Fruit fly (Drosophila melanogaster) whole organism, embryonic: ENCODE results near the gene alpha-Est3.

ENCODE experiments used
- Atf3 ChIP-seq: fragments of 200-800 bp; sonication (Bioruptor generic); optimal IDR thresholded peaks from 3 replicates; lab custom pipeline; 2016; ENCODE audit warnings: missing biosample characterization, missing genetic modification characterization
- B-H1 ChIP-seq: fragments of 200-800 bp; sonication (Bioruptor generic); IDR thresholded peaks from 3 replicates; pipeline ENCODE4 v1.3.6; 2022; ENCODE audit warnings: missing biosample characterization, missing genetic modification characterization
- Bdp1 ChIP-seq: fragments of 200-800 bp; sonication (Bioruptor generic); optimal IDR thresholded peaks from 3 replicates; lab custom pipeline; 2016; ENCODE audit warnings: missing biosample characterization, missing genetic modification characterization
- CG10565 ChIP-seq: fragments of 200-800 bp; sonication (Bioruptor generic); optimal IDR thresholded peaks from 3 replicates; lab custom pipeline; 2016; ENCODE audit warnings: missing biosample characterization, mild to moderate bottlenecking, missing genetic modification characterization
- CG12104 ChIP-seq: fragments of 200-800 bp; sonication (Bioruptor generic); optimal IDR thresholded peaks from 3 replicates; lab custom pipeline; 2016; ENCODE audit warnings: missing biosample characterization, missing genetic modification characterization
- CG12236 ChIP-seq: fragments of 200-800 bp; sonication (Bioruptor generic); optimal IDR thresholded peaks from 2 replicates; lab custom pipeline; 2016; ENCODE audit warnings: missing biosample characterization, missing genetic modification characterization
- CG1233 ChIP-seq: fragments of 200-800 bp; sonication (Bioruptor generic); optimal IDR thresholded peaks from 4 replicates; lab custom pipeline; 2018; ENCODE audit warnings: missing biosample characterization, mild to moderate bottlenecking, missing genetic modification characterization
- CG14014 ChIP-seq: fragments of 200-800 bp; sonication (Bioruptor generic); IDR thresholded peaks from 2 replicates; pipeline ENCODE4 v1.3.6; 2022; ENCODE audit warnings: missing biosample characterization, missing genetic modification characterization
- CG14050 ChIP-seq: fragments of 200-800 bp; sonication (Bioruptor generic); IDR thresholded peaks from 3 replicates; pipeline ENCODE4 v1.3.6; 2022; ENCODE audit warnings: missing biosample characterization, missing genetic modification characterization
- CG15696 ChIP-seq: fragments of 200-800 bp; sonication (Bioruptor generic); optimal IDR thresholded peaks from 2 replicates; lab custom pipeline; 2019; ENCODE audit warnings: missing biosample characterization, mild to moderate bottlenecking, missing genetic modification characterization, moderate library complexity
- CG17612 ChIP-seq: fragments of 200-800 bp; sonication (Bioruptor generic); IDR thresholded peaks from 2 replicates; pipeline ENCODE4 v1.3.6; 2022; ENCODE audit warnings: missing biosample characterization, missing genetic modification characterization
- CG18599 ChIP-seq: fragments of 200-800 bp; sonication (Bioruptor generic); optimal IDR thresholded peaks from 3 replicates; lab custom pipeline; 2017; ENCODE audit warnings: missing biosample characterization, missing genetic modification characterization, mild to moderate bottlenecking, moderate library complexity, missing genetic modification reagents
- CG2199 ChIP-seq: fragments of 200-800 bp; sonication (Bioruptor generic); IDR thresholded peaks from 3 replicates; pipeline ENCODE4 v1.3.6; 2022; ENCODE audit warnings: missing biosample characterization, missing genetic modification characterization
- CG2712 ChIP-seq: fragments of 200-800 bp; optimal IDR thresholded peaks from 3 replicates; lab custom pipeline; 2019; ENCODE audit warnings: missing biosample characterization, mild to moderate bottlenecking, missing genetic modification characterization, moderate library complexity
- CG31441 ChIP-seq: fragments of 200-800 bp; sonication (Bioruptor generic); IDR thresholded peaks from 2 replicates; pipeline ENCODE4 v1.3.6; 2022; ENCODE audit warnings: missing biosample characterization, missing genetic modification characterization
- CG32532 ChIP-seq: fragments of 200-800 bp; sonication (Bioruptor generic); IDR thresholded peaks from 2 replicates; pipeline ENCODE4 v1.3.6; 2022; ENCODE audit warnings: missing biosample characterization, missing genetic modification characterization
- CG34224 ChIP-seq: fragments of 200-800 bp; sonication (Bioruptor generic); IDR thresholded peaks from 3 replicates; pipeline ENCODE4 v1.3.6; 2022; ENCODE audit warnings: missing biosample characterization, missing genetic modification characterization; ENCODE audit not compliant: partially characterized antibody
- CG4360 ChIP-seq: fragments of 200-800 bp; sonication (Bioruptor generic); IDR thresholded peaks from 2 replicates; pipeline ENCODE4 v1.3.6; 2022; ENCODE audit warnings: missing biosample characterization, missing genetic modification characterization
- CG6175 ChIP-seq: fragments of 200-800 bp; sonication (Bioruptor generic); IDR thresholded peaks from 3 replicates; pipeline ENCODE4 v1.3.6; 2022; ENCODE audit warnings: missing biosample characterization, missing genetic modification characterization
- CG7987 ChIP-seq: fragments of 200-800 bp; sonication (Bioruptor generic); optimal IDR thresholded peaks from 2 replicates; lab custom pipeline; 2018; ENCODE audit warnings: missing biosample characterization, mild to moderate bottlenecking, missing genetic modification characterization, moderate library complexity
- CG8281 ChIP-seq: fragments of 200-800 bp; sonication (Bioruptor generic); optimal IDR thresholded peaks from 2 replicates; lab custom pipeline; 2018; ENCODE audit warnings: missing biosample characterization, mild to moderate bottlenecking, missing genetic modification characterization, moderate library complexity
- CG9215 ChIP-seq: fragments of 200-800 bp; sonication (Bioruptor generic); IDR thresholded peaks from 2 replicates; pipeline ENCODE4 v1.3.6; 2022; ENCODE audit warnings: missing biosample characterization, missing genetic modification characterization
- CoRest ChIP-seq: fragments of 200-800 bp; sonication (Bioruptor generic); optimal IDR thresholded peaks from 3 replicates; lab custom pipeline; 2018; ENCODE audit warnings: missing biosample characterization, mild to moderate bottlenecking, missing genetic modification characterization, moderate library complexity
- Dek ChIP-seq: fragments of 200-800 bp; sonication (Bioruptor generic); optimal IDR thresholded peaks from 3 replicates; lab custom pipeline; 2019; ENCODE audit warnings: missing biosample characterization, mild to moderate bottlenecking, missing genetic modification characterization, moderate library complexity
- E2f2 ChIP-seq: fragments of 200-800 bp; sonication (Bioruptor generic); IDR thresholded peaks from 2 replicates; pipeline ENCODE4 v1.3.6; 2022; ENCODE audit warnings: missing biosample characterization, missing genetic modification characterization
- Gsc ChIP-seq: fragments of 200-800 bp; sonication (Bioruptor generic); IDR thresholded peaks from 2 replicates; pipeline ENCODE4 v1.3.6; 2022; ENCODE audit warnings: missing biosample characterization, missing genetic modification characterization
- HLH4C ChIP-seq: fragments of 200-800 bp; sonication (Bioruptor generic); IDR thresholded peaks from 3 replicates; pipeline ENCODE4 v1.3.6; 2022; ENCODE audit warnings: missing biosample characterization, missing genetic modification characterization; ENCODE audit not compliant: partially characterized antibody
- Hr51 ChIP-seq, 2 experiments: fragments of 200-800 bp; sonication (Bioruptor generic); optimal IDR thresholded peaks; 2 replicates in 1 of 2; 3 replicates in 1 of 2; lab custom pipeline; 2016 to 2018; ENCODE audit warnings: missing biosample characterization in 2 of 2, missing genetic modification characterization in 2 of 2, mild to moderate bottlenecking in 1 of 2, moderate library complexity in 1 of 2
- Mad ChIP-seq: fragments of 200-800 bp; sonication (Bioruptor generic); optimal IDR thresholded peaks from 2 replicates; lab custom pipeline; 2016; ENCODE audit warnings: missing biosample characterization, missing genetic modification characterization
- Med ChIP-seq: fragments of 200-800 bp; sonication (Bioruptor generic); peaks from one replicate; lab custom pipeline; 2016; ENCODE audit warnings: missing biosample characterization, missing genetic modification characterization, mild to moderate bottlenecking, inconsistent platforms, moderate library complexity
- Mrtf ChIP-seq: fragments of 200-800 bp; sonication (Bioruptor generic); IDR thresholded peaks from 3 replicates; pipeline ENCODE4 v1.3.6; 2022; ENCODE audit warnings: missing biosample characterization, missing genetic modification characterization
- Neu2 ChIP-seq: fragments of 200-800 bp; sonication (Bioruptor generic); optimal IDR thresholded peaks from 3 replicates; lab custom pipeline; 2016; ENCODE audit warnings: missing biosample characterization, missing genetic modification characterization, borderline replicate concordance
- Oli ChIP-seq: fragments of 200-800 bp; sonication (Bioruptor generic); optimal IDR thresholded peaks from 2 replicates; lab custom pipeline; 2018; ENCODE audit warnings: missing biosample characterization, mild to moderate bottlenecking, missing genetic modification characterization, moderate library complexity
- crol ChIP-seq: fragments of 200-800 bp; sonication (Bioruptor generic); IDR thresholded peaks from 2 replicates; pipeline ENCODE4 v1.3.6; 2022; ENCODE audit warnings: missing biosample characterization, missing genetic modification characterization
- gcm2 ChIP-seq: fragments of 200-800 bp; sonication (Bioruptor generic); optimal IDR thresholded peaks from 2 replicates; lab custom pipeline; 2016; ENCODE audit warnings: missing biosample characterization, missing genetic modification characterization
- grn ChIP-seq: fragments of 200-800 bp; sonication (Bioruptor generic); optimal IDR thresholded peaks from 3 replicates; lab custom pipeline; 2017; ENCODE audit warnings: missing biosample characterization, missing genetic modification characterization
- jing ChIP-seq: fragments of 200-800 bp; sonication (Bioruptor generic); optimal IDR thresholded peaks from 2 replicates; lab custom pipeline; 2018; ENCODE audit warnings: missing biosample characterization, mild to moderate bottlenecking, missing genetic modification characterization
- kah ChIP-seq: fragments of 200-800 bp; sonication (Bioruptor generic); optimal IDR thresholded peaks from 2 replicates; lab custom pipeline; 2018; ENCODE audit warnings: missing biosample characterization, mild to moderate bottlenecking, missing genetic modification characterization
- lbe ChIP-seq: fragments of 200-800 bp; sonication (Bioruptor generic); optimal IDR thresholded peaks from 2 replicates; lab custom pipeline; 2016; ENCODE audit warnings: missing biosample characterization, mild to moderate bottlenecking, missing genetic modification characterization
- lola ChIP-seq, 3 experiments: fragments of >200 bp in 2 of 3; fragments of 200-800 bp in 1 of 3; sonication (Bioruptor generic) in 1 of 3; optimal IDR thresholded peaks; 2 replicates each; lab custom pipeline; 2017 to 2019; ENCODE audit warnings: missing biosample characterization in 3 of 3, missing genetic modification characterization in 3 of 3, mild to moderate bottlenecking in 1 of 3, moderate library complexity in 1 of 3
- mld ChIP-seq: fragments of 200-800 bp; sonication (Bioruptor generic); IDR thresholded peaks from 3 replicates; pipeline ENCODE4 v1.3.6; 2022; ENCODE audit warnings: missing biosample characterization, missing genetic modification characterization; ENCODE audit not compliant: partially characterized antibody
- nerfin-1 ChIP-seq: fragments of 200-800 bp; sonication (Bioruptor generic); optimal IDR thresholded peaks from 3 replicates; lab custom pipeline; 2019; ENCODE audit warnings: missing biosample characterization, mild to moderate bottlenecking, missing genetic modification characterization, moderate library complexity
- pita ChIP-seq: fragments of 200-800 bp; sonication (Bioruptor generic); optimal IDR thresholded peaks from 2 replicates; lab custom pipeline; 2017; ENCODE audit warnings: missing biosample characterization, mild to moderate bottlenecking, missing genetic modification characterization
- pros ChIP-seq: fragments of 200-800 bp; sonication (Bioruptor generic); optimal IDR thresholded peaks from 3 replicates; lab custom pipeline; 2019; ENCODE audit warnings: missing biosample characterization, mild to moderate bottlenecking, missing genetic modification characterization, moderate library complexity
- ranshi ChIP-seq: fragments of 200-800 bp; sonication (Bioruptor generic); IDR thresholded peaks from 2 replicates; pipeline ENCODE4 v1.3.6; 2022; ENCODE audit warnings: missing biosample characterization, missing genetic modification characterization
- schlank ChIP-seq: fragments of 200-800 bp; sonication (Bioruptor generic); optimal IDR thresholded peaks from 2 replicates; lab custom pipeline; 2018; ENCODE audit warnings: missing biosample characterization, mild to moderate bottlenecking, missing genetic modification characterization
- sob ChIP-seq: fragments of 200-800 bp; sonication (Bioruptor generic); IDR thresholded peaks from 2 replicates; pipeline ENCODE4 v1.3.6; 2022; ENCODE audit warnings: missing biosample characterization, missing genetic modification characterization
- sqz ChIP-seq: fragments of 200-800 bp; sonication (Bioruptor generic); optimal IDR thresholded peaks from 3 replicates; lab custom pipeline; 2018; ENCODE audit warnings: missing biosample characterization, mild to moderate bottlenecking, missing genetic modification characterization
- stc ChIP-seq: fragments of 200-800 bp; sonication (Bioruptor generic); IDR thresholded peaks from 2 replicates; pipeline ENCODE4 v1.3.6; 2022; ENCODE audit warnings: missing biosample characterization, missing genetic modification characterization
- tin ChIP-seq: fragments of 200-800 bp; sonication (Bioruptor generic); optimal IDR thresholded peaks from 3 replicates; lab custom pipeline; 2016; ENCODE audit warnings: missing biosample characterization, missing genetic modification characterization
- vnd ChIP-seq: fragments of 200-800 bp; sonication (Bioruptor generic); IDR thresholded peaks from 3 replicates; pipeline ENCODE4 v1.3.6; 2022; ENCODE audit warnings: missing biosample characterization, missing genetic modification characterization; ENCODE audit not compliant: partially characterized antibody

Gene alpha-Est3

DNA sequence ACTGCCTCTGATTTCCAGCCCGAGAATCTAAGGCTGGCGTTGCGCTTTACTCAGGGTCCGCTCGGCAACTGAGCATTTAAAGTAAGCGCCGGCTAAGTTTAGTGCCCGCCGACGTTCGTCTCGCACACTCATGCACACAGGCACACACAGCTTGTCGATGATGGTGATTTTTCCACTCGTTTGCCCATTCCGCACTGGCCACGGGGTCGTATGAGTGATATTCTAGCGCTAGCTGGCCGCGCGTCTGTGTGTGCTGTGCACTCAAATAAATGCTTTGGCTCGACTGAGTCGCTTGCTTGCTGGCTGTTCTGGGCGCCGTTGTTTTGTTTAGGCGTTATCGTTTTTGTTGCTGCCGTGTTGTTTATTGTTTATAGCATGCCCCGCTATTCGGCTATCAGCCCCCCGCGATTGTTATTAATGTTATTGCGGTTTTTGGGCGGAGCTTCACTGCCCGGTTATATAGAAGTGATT lies 25.8 kb downstream of the alpha-Est3 start, which contains the start of gene alpha-Est8 (continued):
- TF ChIP-seq tin (GFP tag; lab: Kevin White, UChicago) = no peak
- no peak for TF ChIP-seq CG2712
- no peak for TF ChIP-seq CG15696 (tag; lab: Kevin White, UChicago)
- TF ChIP-seq CoRest (tag; lab: Kevin White, UChicago) = no peak
- TF ChIP-seq CG8281 = no peak
- TF ChIP-seq Dek (tag; lab: Kevin White, UChicago) = no peak
- no peak for TF ChIP-seq B-H1
- TF ChIP-seq schlank = no peak
- no peak for TF ChIP-seq stc (GFP tag; lab: Robert Waterston, UW)
- TF ChIP-seq Med (GFP tag; lab: Kevin White, UChicago) = peak; percentile 82
- no peak for TF ChIP-seq mld (GFP tag; lab: Robert Waterston, UW)
- TF ChIP-seq vnd = no peak
- no peak for TF ChIP-seq nerfin-1 (tag; lab: Kevin White, UChicago)
- TF ChIP-seq E2f2 (GFP tag; lab: Robert Waterston, UW) = no peak
- no peak for TF ChIP-seq Atf3 (GFP tag; lab: Kevin White, UChicago)
- no peak for TF ChIP-seq ranshi (GFP tag; lab: Robert Waterston, UW)
- peak; percentile 32 for TF ChIP-seq CG18599
- no peak for TF ChIP-seq pros (GFP tag; lab: Kevin White, UChicago)
- TF ChIP-seq CG14050 = no peak
- no peak for TF ChIP-seq Oli
- TF ChIP-seq Mad (GFP tag; lab: Kevin White, UChicago) = no peak
- TF ChIP-seq gcm2 (GFP tag; lab: Kevin White, UChicago) = no peak
- no peak for TF ChIP-seq CG31441 (GFP tag; lab: Robert Waterston, UW)
- TF ChIP-seq CG17612 (GFP tag; lab: Robert Waterston, UW) = no peak
- no peak for TF ChIP-seq Bdp1 (GFP tag; lab: Kevin White, UChicago)
- TF ChIP-seq CG1233 (GFP tag; lab: Kevin White, UChicago) = no peak
- no peak for TF ChIP-seq Gsc (GFP tag; lab: Robert Waterston, UW)
- TF ChIP-seq CG12104 = no peak
- TF ChIP-seq CG7987 = peak; percentile 7
- TF ChIP-seq lbe (GFP tag; lab: Kevin White, UChicago) = no peak
- 0 out of 2 replicates have a peak, but pooled peaks have one; percentile 7 for TF ChIP-seq crol (GFP tag; lab: Robert Waterston, UW)
- peak; percentile 55; the same call in 2 of the 3 replicates for TF ChIP-seq CG34224 (GFP tag; lab: Robert Waterston, UW)
- TF ChIP-seq jing (GFP tag; lab: Kevin White, UChicago) = no peak
- no peak for TF ChIP-seq HLH4C (GFP tag; lab: Robert Waterston, UW)
- no peak for TF ChIP-seq CG12236 (GFP tag; lab: Kevin White, UChicago)
- TF ChIP-seq Neu2 (GFP tag; lab: Kevin White, UChicago) = no peak
- 0 out of 3 replicates have a peak, but pooled peaks have one; percentile 55 for TF ChIP-seq CG2199 (GFP tag; lab: Robert Waterston, UW)
- no peak for TF ChIP-seq CG6175 (GFP tag; lab: Robert Waterston, UW)
- TF ChIP-seq Hr51 (GFP tag; optimal IDR thresholded peaks at IDR 0.05; lab: Kevin White, UChicago) = no peak
- no peak for TF ChIP-seq CG10565 (GFP tag; lab: Kevin White, UChicago)
- TF ChIP-seq Mrtf (GFP tag; lab: Robert Waterston, UW) = no peak
- TF ChIP-seq sob (GFP tag; lab: Robert Waterston, UW) = no peak
- TF ChIP-seq CG14014 = no peak
- peak; percentile 43; the same call in 1 of the 2 replicates for TF ChIP-seq CG32532 (GFP tag; lab: Robert Waterston, UW)
- TF ChIP-seq sqz = no peak
- no peak for TF ChIP-seq grn
- TF ChIP-seq kah = no peak
- no peak for TF ChIP-seq pita (GFP tag; lab: Kevin White, UChicago)
- TF ChIP-seq CG9215 (GFP tag; lab: Robert Waterston, UW) = no peak
- no peak for TF ChIP-seq lola (GFP tag; optimal IDR thresholded peaks at IDR 0.05; lab: Kevin White, UChicago)
- no peak for TF ChIP-seq CG4360
